Fruit fly (Drosophila melanogaster): ENCODE results near the gene asun.

dm6 chr3R:16224415-16225165, 39.5 kb upstream of the asun start:
- TF ChIP-seq CG16779 (tag; optimal IDR thresholded peaks at IDR 0.05), result peak; percentile 92
- peak; percentile 98 for TF ChIP-seq CG9139 (GFP tag; optimal IDR thresholded peaks at IDR 0.05)
- peak; percentile 98 for TF ChIP-seq dsx (GFP tag; optimal IDR thresholded peaks at IDR 0.05; ENCODE audit: poor library complexity, severe bottlenecking)
- TF ChIP-seq CG10631 (GFP tag; optimal IDR thresholded peaks at IDR 0.05), result peak; percentile 97
- TF ChIP-seq fd59A (GFP tag; optimal IDR thresholded peaks at IDR 0.05), result peak; percentile 97
- TF ChIP-seq CG6163 (GFP tag; IDR thresholded peaks at IDR 0.05), result no peak
- TF ChIP-seq acj6 (GFP tag; optimal IDR thresholded peaks at IDR 0.05), result peak; percentile 94
- peak; percentile 92 for TF ChIP-seq esn (GFP tag; optimal IDR thresholded peaks at IDR 0.05)
- peak; percentile 97 for TF ChIP-seq CG6276 (GFP tag; optimal IDR thresholded peaks at IDR 0.05)
- peak; percentile 87 for TF ChIP-seq vri (GFP tag; optimal IDR thresholded peaks at IDR 0.05)
